Fruit fly (Drosophila melanogaster) whole organism, embryonic: ENCODE results near the gene CG31068.

ENCODE experiments used
- Adf1 ChIP-seq: fragments of 200-800 bp; sonication (Bioruptor generic); IDR thresholded peaks from 2 replicates; pipeline ENCODE4 v1.3.6; 2022; ENCODE audit warnings: missing biosample characterization, missing genetic modification characterization
- BEAF-32 ChIP-seq: fragments of 200-800 bp; sonication (Bioruptor generic); optimal IDR thresholded peaks from 3 replicates; lab custom pipeline; 2017; ENCODE audit warnings: missing biosample characterization, missing genetic modification characterization, mild to moderate bottlenecking, moderate library complexity, missing genetic modification reagents
- BtbVII ChIP-seq: fragments of 200-800 bp; sonication (Bioruptor generic); optimal IDR thresholded peaks from 3 replicates; lab custom pipeline; 2017; ENCODE audit warnings: missing biosample characterization, mild to moderate bottlenecking, missing genetic modification characterization
- C15 ChIP-seq: fragments of 200-800 bp; sonication (Bioruptor generic); IDR thresholded peaks from 3 replicates; pipeline ENCODE4 v1.3.6; 2022; ENCODE audit warnings: missing biosample characterization, missing genetic modification characterization
- CG10565 ChIP-seq: fragments of 200-800 bp; sonication (Bioruptor generic); optimal IDR thresholded peaks from 3 replicates; lab custom pipeline; 2016; ENCODE audit warnings: missing biosample characterization, mild to moderate bottlenecking, missing genetic modification characterization
- CG12219 ChIP-seq: fragments of 200-800 bp; sonication (Bioruptor generic); optimal IDR thresholded peaks from 3 replicates; lab custom pipeline; 2018; ENCODE audit warnings: missing biosample characterization, mild to moderate bottlenecking, missing genetic modification characterization
- CG13894 ChIP-seq: fragments of 200-800 bp; sonication (Bioruptor generic); optimal IDR thresholded peaks from 3 replicates; lab custom pipeline; 2018; ENCODE audit warnings: missing biosample characterization, mild to moderate bottlenecking, missing genetic modification characterization, moderate library complexity
- CG17328 ChIP-seq: fragments of 200-800 bp; sonication (Bioruptor generic); IDR thresholded peaks from 2 replicates; pipeline ENCODE4 v1.3.6; 2022; ENCODE audit warnings: missing biosample characterization, missing genetic modification characterization
- CG1792 ChIP-seq: fragments of 200-800 bp; sonication (Bioruptor generic); optimal IDR thresholded peaks from 2 replicates; lab custom pipeline; 2016; ENCODE audit warnings: missing biosample characterization, missing genetic modification characterization
- CG1832 ChIP-seq: fragments of 200-800 bp; sonication (Bioruptor generic); optimal IDR thresholded peaks from 2 replicates; lab custom pipeline; 2017; ENCODE audit warnings: missing biosample characterization, mild to moderate bottlenecking, missing genetic modification characterization, inconsistent platforms
- CG18476 ChIP-seq: fragments of 200-800 bp; sonication (Bioruptor generic); optimal IDR thresholded peaks from 2 replicates; lab custom pipeline; 2016; ENCODE audit warnings: missing biosample characterization, mild to moderate bottlenecking, missing genetic modification characterization
- CG18599 ChIP-seq: fragments of 200-800 bp; sonication (Bioruptor generic); optimal IDR thresholded peaks from 3 replicates; lab custom pipeline; 2017; ENCODE audit warnings: missing biosample characterization, missing genetic modification characterization, mild to moderate bottlenecking, moderate library complexity, missing genetic modification reagents
- CG32772 ChIP-seq: fragments of 200-800 bp; sonication (Bioruptor generic); IDR thresholded peaks from 2 replicates; pipeline ENCODE4 v1.3.6; 2022; ENCODE audit warnings: missing biosample characterization, missing genetic modification characterization
- CG4707 ChIP-seq: fragments of 200-800 bp; sonication (Bioruptor generic); optimal IDR thresholded peaks from 2 replicates; lab custom pipeline; 2018; ENCODE audit warnings: missing biosample characterization, mild to moderate bottlenecking, missing genetic modification characterization, moderate library complexity
- CG4820 ChIP-seq: fragments of 200-800 bp; sonication (Bioruptor generic); optimal IDR thresholded peaks from 3 replicates; lab custom pipeline; 2016; ENCODE audit warnings: missing biosample characterization, missing genetic modification characterization
- CG5245 ChIP-seq: fragments of 200-800 bp; sonication (Bioruptor generic); optimal IDR thresholded peaks from 3 replicates; lab custom pipeline; 2016; ENCODE audit warnings: missing biosample characterization, missing genetic modification characterization
- CG7745 ChIP-seq: fragments of 200-800 bp; sonication (Bioruptor generic); optimal IDR thresholded peaks from 2 replicates; lab custom pipeline; 2018; ENCODE audit warnings: missing biosample characterization, mild to moderate bottlenecking, missing genetic modification characterization, moderate library complexity
- CG7963 ChIP-seq: fragments of 200-800 bp; sonication (Bioruptor generic); IDR thresholded peaks from 3 replicates; pipeline ENCODE4 v1.3.6; 2022; ENCODE audit warnings: missing biosample characterization, missing genetic modification characterization; ENCODE audit not compliant: partially characterized antibody
- CG8089 ChIP-seq: fragments of 200-800 bp; sonication (Bioruptor generic); optimal IDR thresholded peaks from 3 replicates; lab custom pipeline; 2016; ENCODE audit warnings: missing biosample characterization, missing genetic modification characterization
- CG9876 ChIP-seq: fragments of 200-800 bp; sonication (Bioruptor generic); optimal IDR thresholded peaks from 2 replicates; lab custom pipeline; 2016; ENCODE audit warnings: missing biosample characterization, missing genetic modification characterization
- Dp ChIP-seq: fragments of 200-800 bp; sonication (Bioruptor generic); optimal IDR thresholded peaks from 2 replicates; lab custom pipeline; 2018; ENCODE audit warnings: missing biosample characterization, mild to moderate bottlenecking, missing genetic modification characterization, moderate library complexity
- HLH54F ChIP-seq: fragments of 200-800 bp; sonication (Bioruptor generic); optimal IDR thresholded peaks from 3 replicates; lab custom pipeline; 2016; ENCODE audit warnings: missing biosample characterization, missing genetic modification characterization
- Hey ChIP-seq: fragments of 200-800 bp; sonication (Bioruptor generic); optimal IDR thresholded peaks from 3 replicates; lab custom pipeline; 2018; ENCODE audit warnings: missing biosample characterization, mild to moderate bottlenecking, missing genetic modification characterization
- Hr51 ChIP-seq, 2 experiments: fragments of 200-800 bp; sonication (Bioruptor generic); optimal IDR thresholded peaks; 2 replicates in 1 of 2; 3 replicates in 1 of 2; lab custom pipeline; 2016 to 2018; ENCODE audit warnings: missing biosample characterization in 2 of 2, missing genetic modification characterization in 2 of 2, mild to moderate bottlenecking in 1 of 2, moderate library complexity in 1 of 2
- Hr78 ChIP-seq, 2 experiments: fragments of 200-800 bp in 1 of 2; fragments of >200 bp in 1 of 2; sonication (Bioruptor generic) in 1 of 2; optimal IDR thresholded peaks; 2 replicates each; lab custom pipeline; 2017 to 2019; ENCODE audit warnings: missing biosample characterization in 2 of 2, missing genetic modification characterization in 2 of 2, mild to moderate bottlenecking in 1 of 2, moderate library complexity in 1 of 2
- Hsf ChIP-seq: fragments of 200-800 bp; sonication (Bioruptor generic); optimal IDR thresholded peaks from 3 replicates; lab custom pipeline; 2016; ENCODE audit warnings: missing biosample characterization, missing genetic modification characterization
- Med ChIP-seq: fragments of 200-800 bp; sonication (Bioruptor generic); peaks from one replicate; lab custom pipeline; 2016; ENCODE audit warnings: missing biosample characterization, missing genetic modification characterization, mild to moderate bottlenecking, inconsistent platforms, moderate library complexity
- Nf-YB ChIP-seq: fragments of 200-800 bp; sonication (Bioruptor generic); optimal IDR thresholded peaks from 3 replicates; lab custom pipeline; 2019; ENCODE audit warnings: missing biosample characterization, mild to moderate bottlenecking, missing genetic modification characterization, moderate library complexity
- Tbp ChIP-seq: fragments of >200 bp; optimal IDR thresholded peaks from 2 replicates; lab custom pipeline; 2018; ENCODE audit warnings: missing biosample characterization, missing genetic modification characterization
- Xbp1 ChIP-seq: fragments of 200-800 bp; sonication (Bioruptor generic); optimal IDR thresholded peaks from 3 replicates; lab custom pipeline; 2016; ENCODE audit warnings: missing biosample characterization, mild to moderate bottlenecking, missing genetic modification characterization
- ab ChIP-seq: fragments of 200-800 bp; sonication (Bioruptor generic); optimal IDR thresholded peaks from 2 replicates; lab custom pipeline; 2016; ENCODE audit warnings: missing biosample characterization, missing genetic modification characterization
- amos ChIP-seq: fragments of 200-800 bp; sonication (Bioruptor generic); IDR thresholded peaks from 2 replicates; pipeline ENCODE4 v1.3.6; 2022; ENCODE audit warnings: missing biosample characterization, missing genetic modification characterization; ENCODE audit not compliant: partially characterized antibody
- btn ChIP-seq: fragments of 200-800 bp; sonication (Bioruptor generic); optimal IDR thresholded peaks from 2 replicates; lab custom pipeline; 2016; ENCODE audit warnings: missing biosample characterization, missing genetic modification characterization
- chm ChIP-seq: fragments of 200-800 bp; sonication (Bioruptor generic); IDR thresholded peaks from 2 replicates; pipeline ENCODE4 v1.3.6; 2022; ENCODE audit warnings: missing biosample characterization, missing genetic modification characterization
- crol ChIP-seq: fragments of 200-800 bp; sonication (Bioruptor generic); IDR thresholded peaks from 2 replicates; pipeline ENCODE4 v1.3.6; 2022; ENCODE audit warnings: missing biosample characterization, missing genetic modification characterization
- en ChIP-seq: fragments of 200-800 bp; sonication (Bioruptor generic); optimal IDR thresholded peaks from 2 replicates; lab custom pipeline; 2016; ENCODE audit warnings: missing biosample characterization, missing genetic modification characterization
- eve ChIP-seq, 2 experiments: fragments of >200 bp; optimal IDR thresholded peaks; 2 replicates each; lab custom pipeline; 2017; ENCODE audit warnings: missing biosample characterization in 2 of 2, missing genetic modification characterization in 2 of 2
- exex ChIP-seq: fragments of 200-800 bp; sonication (Bioruptor generic); optimal IDR thresholded peaks from 4 replicates; lab custom pipeline; 2018; ENCODE audit warnings: missing biosample characterization, mild to moderate bottlenecking, missing genetic modification characterization, moderate library complexity
- fd64A ChIP-seq: fragments of 200-800 bp; sonication (Bioruptor generic); optimal IDR thresholded peaks from 3 replicates; lab custom pipeline; 2018; ENCODE audit warnings: missing biosample characterization, mild to moderate bottlenecking, missing genetic modification characterization
- gsb-n ChIP-seq: fragments of 200-800 bp; sonication (Bioruptor generic); optimal IDR thresholded peaks from 3 replicates; lab custom pipeline; 2018; ENCODE audit warnings: missing biosample characterization, mild to moderate bottlenecking, missing genetic modification characterization
- ham ChIP-seq: fragments of 200-800 bp; sonication (Bioruptor generic); IDR thresholded peaks from 2 replicates; pipeline ENCODE4 v1.3.6; 2022; ENCODE audit warnings: missing biosample characterization, missing genetic modification characterization
- ind ChIP-seq: fragments of 200-800 bp; sonication (Bioruptor generic); optimal IDR thresholded peaks from 3 replicates; lab custom pipeline; 2016; ENCODE audit warnings: missing biosample characterization, missing genetic modification characterization
- kni ChIP-seq: fragments of 200-800 bp; sonication (Bioruptor generic); optimal IDR thresholded peaks from 3 replicates; lab custom pipeline; 2017; ENCODE audit warnings: mild to moderate bottlenecking, missing biosample characterization, missing genetic modification reagents, missing genetic modification characterization
- knrl ChIP-seq: fragments of 200-800 bp; sonication (Bioruptor generic); IDR thresholded peaks from 3 replicates; pipeline ENCODE4 v1.3.6; 2022; ENCODE audit warnings: missing biosample characterization, missing genetic modification characterization; ENCODE audit not compliant: partially characterized antibody
- lab ChIP-seq: fragments of 200-800 bp; sonication (Bioruptor generic); optimal IDR thresholded peaks from 3 replicates; lab custom pipeline; 2017; ENCODE audit warnings: missing biosample characterization, missing genetic modification characterization, mild to moderate bottlenecking, moderate library complexity, missing genetic modification reagents
- pb ChIP-seq: fragments of 200-800 bp; sonication (Bioruptor generic); optimal IDR thresholded peaks from 3 replicates; lab custom pipeline; 2016; ENCODE audit warnings: missing biosample characterization, missing genetic modification characterization
- seq ChIP-seq: fragments of 200-800 bp; sonication (Bioruptor generic); IDR thresholded peaks from 2 replicates; pipeline ENCODE4 v1.3.6; 2022; ENCODE audit warnings: missing biosample characterization, missing genetic modification characterization
- stwl ChIP-seq: fragments of 200-800 bp; sonication (Bioruptor generic); optimal IDR thresholded peaks from 3 replicates; lab custom pipeline; 2018; ENCODE audit warnings: missing biosample characterization, mild to moderate bottlenecking, missing genetic modification characterization, moderate library complexity
- tx ChIP-seq: fragments of 200-800 bp; sonication (Bioruptor generic); optimal IDR thresholded peaks from 2 replicates; lab custom pipeline; 2016; ENCODE audit warnings: missing biosample characterization, missing genetic modification characterization
- usp ChIP-seq: fragments of >200 bp; optimal IDR thresholded peaks from 2 replicates; lab custom pipeline; 2017; ENCODE audit warnings: missing biosample characterization, missing genetic modification characterization
- yki ChIP-seq: fragments of >200 bp; optimal IDR thresholded peaks from 3 replicates; lab custom pipeline; 2018

The CG31068 gene

dm6 chr3R:27246264-27246663 lies 12.8 kb downstream of the CG31068 start (continued):
- TF ChIP-seq ab (GFP tag; lab: Kevin White, UChicago): no peak
- no peak for TF ChIP-seq Tbp
- no peak for TF ChIP-seq CG9876
- peak; percentile 1 for TF ChIP-seq CG4707 (GFP tag; lab: Kevin White, UChicago)
- no peak for TF ChIP-seq C15 (GFP tag; lab: Robert Waterston, UW)
- peak in 1 of 2 experiments; percentile 94 for TF ChIP-seq Hr51 (GFP tag; optimal IDR thresholded peaks at IDR 0.05; lab: Kevin White, UChicago)
- TF ChIP-seq Hsf (GFP tag; lab: Kevin White, UChicago): peak; percentile 43
- TF ChIP-seq Nf-YB (GFP tag; lab: Kevin White, UChicago): peak; percentile 71
- no peak for TF ChIP-seq stwl (tag; lab: Kevin White, UChicago)
- TF ChIP-seq CG13894: peak; percentile 7
- no peak for TF ChIP-seq Dp (GFP tag; lab: Kevin White, UChicago)
- TF ChIP-seq ind: peak; percentile 69
- TF ChIP-seq Adf1 (GFP tag; lab: Robert Waterston, UW): no peak
- TF ChIP-seq CG1792 (GFP tag; lab: Kevin White, UChicago): no peak
- TF ChIP-seq CG7745: no peak
- TF ChIP-seq seq (GFP tag; lab: Robert Waterston, UW): no peak
- TF ChIP-seq yki (lab: Kevin White, UChicago): no peak
- peak; percentile 62 for TF ChIP-seq Xbp1 (GFP tag; lab: Kevin White, UChicago)
- TF ChIP-seq amos: no peak
- TF ChIP-seq exex: no peak
- no peak for TF ChIP-seq CG1832
- peak; percentile 69 for TF ChIP-seq BtbVII (GFP tag; lab: Kevin White, UChicago)
- no peak for TF ChIP-seq Hey (tag; lab: Kevin White, UChicago)
- no peak for TF ChIP-seq chm (GFP tag; lab: Robert Waterston, UW)
- peak; percentile 58; the same call in 1 of the 2 replicates for TF ChIP-seq CG32772 (GFP tag; lab: Robert Waterston, UW)
- peak; percentile 61; the same call in 1 of the 2 replicates for TF ChIP-seq CG17328
- no peak for TF ChIP-seq kni (GFP tag; lab: Kevin White, UChicago)
- peak; percentile 82 for TF ChIP-seq CG18599 (GFP tag; lab: Kevin White, UChicago)
- TF ChIP-seq eve (GFP tag; optimal IDR thresholded peaks at IDR 0.05; lab: Kevin White, UChicago): no peak
- TF ChIP-seq fd64A (GFP tag; lab: Kevin White, UChicago): no peak
- TF ChIP-seq CG18476 (GFP tag; lab: Kevin White, UChicago): no peak
- TF ChIP-seq Hr78 (GFP tag; optimal IDR thresholded peaks at IDR 0.05; lab: Kevin White, UChicago): peak in 1 of 2 experiments; percentile 81
- no peak for TF ChIP-seq knrl
- no peak for TF ChIP-seq tx (GFP tag; lab: Kevin White, UChicago)
- TF ChIP-seq lab (GFP tag; lab: Kevin White, UChicago): peak; percentile 79
- TF ChIP-seq crol (GFP tag; lab: Robert Waterston, UW): no peak
- no peak for TF ChIP-seq ham (GFP tag; lab: Robert Waterston, UW)
- no peak for TF ChIP-seq usp
- no peak for TF ChIP-seq HLH54F (GFP tag; lab: Kevin White, UChicago)
- TF ChIP-seq Med (GFP tag; lab: Kevin White, UChicago): no peak
- TF ChIP-seq CG7963 (GFP tag; lab: Robert Waterston, UW): no peak
- TF ChIP-seq pb (GFP tag; lab: Kevin White, UChicago): no peak
- no peak for TF ChIP-seq CG10565 (GFP tag; lab: Kevin White, UChicago)
- TF ChIP-seq en (GFP tag; lab: Kevin White, UChicago): no peak
- TF ChIP-seq CG4820 (GFP tag; lab: Kevin White, UChicago): peak; percentile 50
- TF ChIP-seq CG12219 (GFP tag; lab: Kevin White, UChicago): peak; percentile 61
- TF ChIP-seq BEAF-32 (GFP tag; lab: Kevin White, UChicago): no peak
- TF ChIP-seq CG5245 (GFP tag; lab: Kevin White, UChicago): peak; percentile 35
- peak; percentile 92 for TF ChIP-seq gsb-n (tag; lab: Kevin White, UChicago)
- TF ChIP-seq btn: no peak
- TF ChIP-seq CG8089: no peak
